Fruit fly (Drosophila melanogaster): ENCODE data around the gene cm.

- TF ChIP-seq NC2α (GFP tag; optimal IDR thresholded peaks at IDR 0.05) = no peak
- no peak for TF ChIP-seq CG5180 (GFP tag; optimal IDR thresholded peaks at IDR 0.05)
- TF ChIP-seq CG2712 (tag; optimal IDR thresholded peaks at IDR 0.05) = peak; percentile 53
- TF ChIP-seq CG30403 (GFP tag; optimal IDR thresholded peaks at IDR 0.05) = peak; percentile 52
Measured at dm6 chrX:7014931-7015428, 4.0 kb upstream of the cm start.
